Fruit fly (Drosophila melanogaster): ENCODE data around the gene kipf.

The kipf gene

dm6 chr3R:7895457-7895856 lies 18.2 kb upstream of the kipf start (continued):
- TF ChIP-seq aop (GFP tag; IDR thresholded peaks at IDR 0.05), result no peak
- TF ChIP-seq CG14050 (GFP tag; IDR thresholded peaks at IDR 0.05), result peak; percentile 72
- peak; percentile 42 for TF ChIP-seq CG17829 (tag; optimal IDR thresholded peaks at IDR 0.05)
- no peak; the same call in 1 of the 2 replicates for TF ChIP-seq chm (GFP tag; IDR thresholded peaks at IDR 0.05)
- peak; percentile 79 for TF ChIP-seq cas (GFP tag; IDR thresholded peaks at IDR 0.05)
- TF ChIP-seq danr (GFP tag; IDR thresholded peaks at IDR 0.05), result peak; percentile 40; the same call in 1 of the 2 replicates
- TF ChIP-seq prd (optimal IDR thresholded peaks at IDR 0.05), result no peak
- TF ChIP-seq prd (GFP tag; IDR thresholded peaks at IDR 0.05), result peak; percentile 82
- no peak for TF ChIP-seq CG3726 (GFP tag; IDR thresholded peaks at IDR 0.05)
- TF ChIP-seq CG8281 (tag; optimal IDR thresholded peaks at IDR 0.05), result no peak
- no peak for TF ChIP-seq mld (GFP tag; IDR thresholded peaks at IDR 0.05; ENCODE audit: partially characterized antibody)
- peak; percentile 57 for TF ChIP-seq Deaf1 (tag; optimal IDR thresholded peaks at IDR 0.05)
- no peak for TF ChIP-seq CG9609 (GFP tag; optimal IDR thresholded peaks at IDR 0.05)
- no peak for TF ChIP-seq Dll (GFP tag; IDR thresholded peaks at IDR 0.05; ENCODE audit: partially characterized antibody)
- TF ChIP-seq lilli (GFP tag; optimal IDR thresholded peaks at IDR 0.05), result peak; percentile 78
- TF ChIP-seq Mad (GFP tag; optimal IDR thresholded peaks at IDR 0.05), result no peak
- peak; percentile 53 for TF ChIP-seq org-1 (GFP tag; optimal IDR thresholded peaks at IDR 0.05)
- peak; percentile 67 for TF ChIP-seq CG3847 (GFP tag; IDR thresholded peaks at IDR 0.05)
- peak; percentile 63 for TF ChIP-seq zfh1 (GFP tag; IDR thresholded peaks at IDR 0.05)
- peak; percentile 87 for TF ChIP-seq CG15269 (tag; optimal IDR thresholded peaks at IDR 0.05)
- TF ChIP-seq ftz-f1 (GFP tag; optimal IDR thresholded peaks at IDR 0.05), result no peak
- peak; percentile 14 for TF ChIP-seq pum (GFP tag; optimal IDR thresholded peaks at IDR 0.05)
- no peak for TF ChIP-seq Tbp (GFP tag; optimal IDR thresholded peaks at IDR 0.05)
- 0 out of 2 replicates have a peak, but pooled peaks have one; percentile 33 for TF ChIP-seq klu (GFP tag; IDR thresholded peaks at IDR 0.05)
- 0 out of 2 replicates have a peak, but pooled peaks have one; percentile 12 for TF ChIP-seq Poxn (GFP tag; IDR thresholded peaks at IDR 0.05)
- peak; percentile 7; the same call in 1 of the 2 replicates for TF ChIP-seq bowl (GFP tag; IDR thresholded peaks at IDR 0.05)
- peak; percentile 30 for TF ChIP-seq CG18764 (GFP tag; optimal IDR thresholded peaks at IDR 0.05)
- peak; percentile 67 for TF ChIP-seq HHEX (GFP tag; optimal IDR thresholded peaks at IDR 0.05)
- peak; percentile 82 for TF ChIP-seq Med (GFP tag)
- TF ChIP-seq lola (GFP tag; optimal IDR thresholded peaks at IDR 0.05), result no peak
- peak; percentile 61 for TF ChIP-seq H2.0 (GFP tag; IDR thresholded peaks at IDR 0.05)
- TF ChIP-seq CG30020 (tag; optimal IDR thresholded peaks at IDR 0.05), result no peak
- TF ChIP-seq yki (optimal IDR thresholded peaks at IDR 0.05), result no peak
- no peak for TF ChIP-seq CG15601 (tag; optimal IDR thresholded peaks at IDR 0.05)
- TF ChIP-seq lbe (GFP tag; optimal IDR thresholded peaks at IDR 0.05), result no peak
- TF ChIP-seq CG43689 (GFP tag; IDR thresholded peaks at IDR 0.05), result peak; percentile 54
- peak; percentile 76; the same call in 1 of the 3 replicates for TF ChIP-seq so (GFP tag; IDR thresholded peaks at IDR 0.05)
- no peak for TF ChIP-seq dan (GFP tag; IDR thresholded peaks at IDR 0.05)
- no peak for TF ChIP-seq CTCF (GFP tag; optimal IDR thresholded peaks at IDR 0.05)
- TF ChIP-seq trh (GFP tag; optimal IDR thresholded peaks at IDR 0.05), result no peak
- peak; percentile 76 for TF ChIP-seq CG15514 (GFP tag; optimal IDR thresholded peaks at IDR 0.05)
- no peak for TF ChIP-seq Scr (GFP tag; IDR thresholded peaks at IDR 0.05; ENCODE audit: partially characterized antibody)
- no peak for TF ChIP-seq eve (GFP tag; optimal IDR thresholded peaks at IDR 0.05)
- TF ChIP-seq Mrtf (GFP tag; IDR thresholded peaks at IDR 0.05), result peak; percentile 67; the same call in 2 of the 3 replicates
- no peak for TF ChIP-seq ac (GFP tag; optimal IDR thresholded peaks at IDR 0.05)
- TF ChIP-seq Fer3 (tag; optimal IDR thresholded peaks at IDR 0.05), result peak; percentile 80
- TF ChIP-seq Rfx (GFP tag; IDR thresholded peaks at IDR 0.05), result peak; percentile 88
- TF ChIP-seq CG15011 (GFP tag; optimal IDR thresholded peaks at IDR 0.05), result peak; percentile 57
- TF ChIP-seq hkb (optimal IDR thresholded peaks at IDR 0.05), result no peak
- TF ChIP-seq hkb (GFP tag; IDR thresholded peaks at IDR 0.05), result peak; percentile 77
- no peak for TF ChIP-seq Blimp-1 (GFP tag; optimal IDR thresholded peaks at IDR 0.05)
- TF ChIP-seq CG6254 (GFP tag; optimal IDR thresholded peaks at IDR 0.05), result peak; percentile 15
- no peak for TF ChIP-seq Kr (GFP tag; optimal IDR thresholded peaks at IDR 0.05)
